Worm (Caenorhabditis elegans): ENCODE measurements around the gene srw-138.
"Not testable (repeated sequence)": the region's sequence is repeated elsewhere in the genome, so short reads cannot be mapped to it uniquely, and the experiment has no call there.

DNA sequence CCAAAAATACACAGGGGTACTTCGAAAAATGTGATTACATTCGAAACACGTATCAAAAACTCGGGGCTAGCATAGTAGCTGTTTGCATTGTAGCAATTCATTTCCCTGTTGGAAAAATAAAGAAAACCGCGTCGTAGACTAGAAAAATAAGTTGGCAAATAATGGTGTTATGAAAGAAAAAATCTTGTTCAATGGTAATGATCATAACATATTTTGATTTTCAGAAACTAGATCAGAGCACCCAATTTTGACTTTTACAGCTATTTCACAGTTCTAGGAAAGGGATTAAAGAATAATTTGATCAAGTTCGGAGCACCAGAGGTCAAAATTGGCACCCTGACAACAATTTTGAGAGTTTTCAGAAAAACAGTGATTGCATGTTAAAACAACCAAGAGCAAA, 7.5 kb downstream of the srw-138 start, which contains the start of gene srh-248:
- TF ChIP-seq T22C8.4 (GFP tag; IDR thresholded peaks at IDR 0.05); ztf-23 (GFP tag; IDR thresholded peaks at IDR 0.05); flt-1 (GFP tag; IDR thresholded peaks at IDR 0.05); med-1 (GFP tag; optimal IDR thresholded peaks at IDR 0.05; ENCODE audit: insufficient read depth); cog-1 (tag; optimal IDR thresholded peaks at IDR 0.05); ref-1 (GFP tag; conservative IDR thresholded peaks at IDR 0.05); ztf-29 (GFP tag; IDR thresholded peaks at IDR 0.05); tab-1 (GFP tag; IDR thresholded peaks at IDR 0.05); klf-2 (GFP tag; conservative IDR thresholded peaks at IDR 0.05): not testable (repeated sequence)
